Fruit fly (Drosophila melanogaster) whole organism, embryonic: ENCODE results near the gene CG31473.

ENCODE experiments used
- ATbp ChIP-seq: fragments of 200-800 bp; sonication (Bioruptor generic); optimal IDR thresholded peaks from 2 replicates; lab custom pipeline; 2017; ENCODE audit warnings: missing biosample characterization, mild to moderate bottlenecking, missing genetic modification characterization, missing genetic modification reagents
- Antp ChIP-seq: fragments of 200-800 bp; sonication (Bioruptor generic); optimal IDR thresholded peaks from 3 replicates; lab custom pipeline; 2016; ENCODE audit warnings: missing biosample characterization, missing genetic modification characterization
- Bteb2 ChIP-seq: fragments of 200-800 bp; sonication (Bioruptor generic); optimal IDR thresholded peaks from 2 replicates; lab custom pipeline; 2016; ENCODE audit warnings: missing biosample characterization, missing genetic modification characterization
- CG11560 ChIP-seq: fragments of 200-800 bp; sonication (Bioruptor generic); IDR thresholded peaks from 3 replicates; pipeline ENCODE4 v1.3.6; 2022; ENCODE audit warnings: missing biosample characterization, missing genetic modification characterization
- CG12236 ChIP-seq: fragments of 200-800 bp; sonication (Bioruptor generic); optimal IDR thresholded peaks from 2 replicates; lab custom pipeline; 2016; ENCODE audit warnings: missing biosample characterization, missing genetic modification characterization
- CG12299 ChIP-seq: fragments of 200-800 bp; sonication (Bioruptor generic); optimal IDR thresholded peaks from 2 replicates; lab custom pipeline; 2018; ENCODE audit warnings: missing biosample characterization, mild to moderate bottlenecking, missing genetic modification characterization
- CG12769 ChIP-seq: fragments of 200-800 bp; sonication (Bioruptor generic); optimal IDR thresholded peaks from 2 replicates; lab custom pipeline; 2019; ENCODE audit warnings: missing biosample characterization, mild to moderate bottlenecking, missing genetic modification characterization, moderate library complexity
- CG15601 ChIP-seq: fragments of 200-800 bp; sonication (Bioruptor generic); optimal IDR thresholded peaks from 3 replicates; lab custom pipeline; 2019; ENCODE audit warnings: missing biosample characterization, mild to moderate bottlenecking, missing genetic modification characterization, moderate library complexity
- CG17568 ChIP-seq: fragments of 200-800 bp; sonication (Bioruptor generic); optimal IDR thresholded peaks from 2 replicates; lab custom pipeline; 2018; ENCODE audit warnings: missing biosample characterization, mild to moderate bottlenecking, missing genetic modification characterization, moderate library complexity
- CG18262 ChIP-seq: fragments of 200-800 bp; optimal IDR thresholded peaks from 3 replicates; lab custom pipeline; 2019; ENCODE audit warnings: missing biosample characterization, mild to moderate bottlenecking, missing genetic modification characterization, moderate library complexity
- CG31388 ChIP-seq: fragments of 200-800 bp; sonication (Bioruptor generic); optimal IDR thresholded peaks from 2 replicates; lab custom pipeline; 2016; ENCODE audit warnings: missing biosample characterization, missing genetic modification characterization
- CG34422 ChIP-seq: fragments of 200-800 bp; sonication (Bioruptor generic); IDR thresholded peaks from 3 replicates; pipeline ENCODE4 v1.3.6; 2022; ENCODE audit warnings: missing biosample characterization, missing genetic modification characterization
- CG3726 ChIP-seq: fragments of 200-800 bp; sonication (Bioruptor generic); IDR thresholded peaks from 3 replicates; pipeline ENCODE4, ENCODE4 v1.3.6; 2022; ENCODE audit warnings: missing biosample characterization, missing genetic modification characterization
- CG3995 ChIP-seq: fragments of 200-800 bp; sonication (Bioruptor generic); optimal IDR thresholded peaks from 3 replicates; lab custom pipeline; 2016; ENCODE audit warnings: missing biosample characterization, missing genetic modification characterization
- CG4820 ChIP-seq: fragments of 200-800 bp; sonication (Bioruptor generic); optimal IDR thresholded peaks from 3 replicates; lab custom pipeline; 2016; ENCODE audit warnings: missing biosample characterization, missing genetic modification characterization
- CG4854 ChIP-seq: fragments of 200-800 bp; sonication (Bioruptor generic); optimal IDR thresholded peaks from 2 replicates; lab custom pipeline; 2016; ENCODE audit warnings: missing biosample characterization, missing genetic modification characterization, inconsistent platforms
- CG5953 ChIP-seq: fragments of 200-800 bp; sonication (Bioruptor generic); IDR thresholded peaks from 2 replicates; pipeline ENCODE4 v1.3.6; 2022; ENCODE audit warnings: missing biosample characterization, missing genetic modification characterization
- CG6854 ChIP-seq: fragments of 200-800 bp; sonication (Bioruptor generic); optimal IDR thresholded peaks from 3 replicates; lab custom pipeline; 2017; ENCODE audit warnings: missing biosample characterization, mild to moderate bottlenecking, missing genetic modification characterization
- CG7839 ChIP-seq: fragments of 200-800 bp; sonication (Bioruptor generic); optimal IDR thresholded peaks from 3 replicates; lab custom pipeline; 2018; ENCODE audit warnings: missing biosample characterization, mild to moderate bottlenecking, missing genetic modification characterization, moderate library complexity
- CG9817 ChIP-seq: fragments of 200-800 bp; sonication (Bioruptor generic); optimal IDR thresholded peaks from 2 replicates; lab custom pipeline; 2018; ENCODE audit warnings: missing biosample characterization, mild to moderate bottlenecking, missing genetic modification characterization, moderate library complexity
- E2f2 ChIP-seq: fragments of 200-800 bp; sonication (Bioruptor generic); IDR thresholded peaks from 2 replicates; pipeline ENCODE4 v1.3.6; 2022; ENCODE audit warnings: missing biosample characterization, missing genetic modification characterization
- HLH54F ChIP-seq: fragments of 200-800 bp; sonication (Bioruptor generic); optimal IDR thresholded peaks from 3 replicates; lab custom pipeline; 2016; ENCODE audit warnings: missing biosample characterization, missing genetic modification characterization
- Hr51 ChIP-seq, 2 experiments: fragments of 200-800 bp; sonication (Bioruptor generic); optimal IDR thresholded peaks; 2 replicates in 1 of 2; 3 replicates in 1 of 2; lab custom pipeline; 2016 to 2018; ENCODE audit warnings: missing biosample characterization in 2 of 2, missing genetic modification characterization in 2 of 2, mild to moderate bottlenecking in 1 of 2, moderate library complexity in 1 of 2
- Nf-YC ChIP-seq: fragments of 200-800 bp; optimal IDR thresholded peaks from 3 replicates; lab custom pipeline; 2019; ENCODE audit warnings: missing biosample characterization, mild to moderate bottlenecking, missing genetic modification characterization, moderate library complexity
- Ptx1 ChIP-seq: fragments of 200-800 bp; sonication (Bioruptor generic); IDR thresholded peaks from 2 replicates; pipeline ENCODE4 v1.3.6; 2022; ENCODE audit warnings: missing biosample characterization, missing genetic modification characterization
- Rfx ChIP-seq: fragments of 200-800 bp; sonication (Bioruptor generic); IDR thresholded peaks from 2 replicates; pipeline ENCODE4 v1.3.6; 2022; ENCODE audit warnings: missing biosample characterization, missing genetic modification characterization
- Trl ChIP-seq, 3 experiments: fragments of >200 bp in 2 of 3; fragments of 200-800 bp in 1 of 3; sonication (Bioruptor generic) in 1 of 3; optimal IDR thresholded peaks; 2 replicates in 1 of 3; 3 replicates in 2 of 3; lab custom pipeline; 2016 to 2017; ENCODE audit warnings: missing biosample characterization in 1 of 3, missing genetic modification characterization in 1 of 3
- aop ChIP-seq: fragments of 200-800 bp; sonication (Bioruptor generic); IDR thresholded peaks from 2 replicates; pipeline ENCODE4 v1.3.6; 2022; ENCODE audit warnings: missing biosample characterization, missing genetic modification characterization
- btn ChIP-seq: fragments of 200-800 bp; sonication (Bioruptor generic); optimal IDR thresholded peaks from 2 replicates; lab custom pipeline; 2016; ENCODE audit warnings: missing biosample characterization, missing genetic modification characterization
- cato ChIP-seq: fragments of 200-800 bp; sonication (Bioruptor generic); optimal IDR thresholded peaks from 2 replicates; lab custom pipeline; 2016; ENCODE audit warnings: missing biosample characterization, missing genetic modification characterization, borderline replicate concordance
- croc ChIP-seq: fragments of 200-800 bp; sonication (Bioruptor generic); conservative IDR thresholded peaks from 3 replicates; pipeline ENCODE4 v1.3.6; 2022; ENCODE audit warnings: missing biosample characterization, missing genetic modification characterization
- disco-r ChIP-seq: fragments of 200-800 bp; sonication (Bioruptor generic); optimal IDR thresholded peaks from 2 replicates; lab custom pipeline; 2016; ENCODE audit warnings: missing biosample characterization, missing genetic modification characterization
- eve ChIP-seq, 2 experiments: fragments of >200 bp; optimal IDR thresholded peaks; 2 replicates each; lab custom pipeline; 2017; ENCODE audit warnings: missing biosample characterization in 2 of 2, missing genetic modification characterization in 2 of 2
- gfzf ChIP-seq: fragments of 200-800 bp; sonication (Bioruptor generic); optimal IDR thresholded peaks from 2 replicates; lab custom pipeline; 2016; ENCODE audit warnings: missing biosample characterization, mild to moderate bottlenecking, missing genetic modification characterization, moderate library complexity
- hbn ChIP-seq: fragments of 200-800 bp; sonication (Bioruptor generic); IDR thresholded peaks from 2 replicates; pipeline ENCODE4 v1.3.6; 2022; ENCODE audit warnings: missing biosample characterization, missing genetic modification characterization; ENCODE audit not compliant: partially characterized antibody
- hth ChIP-seq: fragments of >200 bp; optimal IDR thresholded peaks from 2 replicates; lab custom pipeline; 2017; ENCODE audit warnings: inconsistent platforms
- kni ChIP-seq: fragments of 200-800 bp; sonication (Bioruptor generic); optimal IDR thresholded peaks from 3 replicates; lab custom pipeline; 2017; ENCODE audit warnings: mild to moderate bottlenecking, missing biosample characterization, missing genetic modification reagents, missing genetic modification characterization
- knrl ChIP-seq: fragments of 200-800 bp; sonication (Bioruptor generic); IDR thresholded peaks from 3 replicates; pipeline ENCODE4 v1.3.6; 2022; ENCODE audit warnings: missing biosample characterization, missing genetic modification characterization; ENCODE audit not compliant: partially characterized antibody
- org-1 ChIP-seq: fragments of 200-800 bp; sonication (Bioruptor generic); optimal IDR thresholded peaks from 2 replicates; lab custom pipeline; 2017; ENCODE audit warnings: missing biosample characterization, missing genetic modification characterization
- peb ChIP-seq: fragments of 200-800 bp; sonication (Bioruptor generic); IDR thresholded peaks from 2 replicates; pipeline ENCODE4 v1.3.6; 2022; ENCODE audit warnings: missing biosample characterization, missing genetic modification characterization
- phol ChIP-seq: fragments of 200-800 bp; sonication (Bioruptor generic); optimal IDR thresholded peaks from 3 replicates; lab custom pipeline; 2018; ENCODE audit warnings: missing biosample characterization, mild to moderate bottlenecking, missing genetic modification characterization, moderate library complexity
- pum ChIP-seq: fragments of 200-800 bp; sonication (Bioruptor generic); optimal IDR thresholded peaks from 2 replicates; lab custom pipeline; 2016; ENCODE audit warnings: missing biosample characterization, missing genetic modification characterization
- repo ChIP-seq: fragments of 200-800 bp; sonication (Bioruptor generic); optimal IDR thresholded peaks from 2 replicates; lab custom pipeline; 2016; ENCODE audit warnings: missing biosample characterization, missing genetic modification characterization
- ro ChIP-seq: fragments of 200-800 bp; sonication (Bioruptor generic); IDR thresholded peaks from 2 replicates; pipeline ENCODE4 v1.3.6; 2022; ENCODE audit warnings: missing biosample characterization, missing genetic modification characterization
- sob ChIP-seq: fragments of 200-800 bp; sonication (Bioruptor generic); IDR thresholded peaks from 2 replicates; pipeline ENCODE4 v1.3.6; 2022; ENCODE audit warnings: missing biosample characterization, missing genetic modification characterization
- ssp ChIP-seq: fragments of 200-800 bp; sonication (Bioruptor generic); IDR thresholded peaks from 2 replicates; pipeline ENCODE4 v1.3.6; 2022; ENCODE audit warnings: missing biosample characterization, missing genetic modification characterization
- sug ChIP-seq: fragments of 200-800 bp; optimal IDR thresholded peaks from 2 replicates; lab custom pipeline; 2019; ENCODE audit warnings: missing biosample characterization, mild to moderate bottlenecking, missing genetic modification characterization, moderate library complexity
- tgo ChIP-seq: fragments of 200-800 bp; sonication (Bioruptor generic); IDR thresholded peaks from 3 replicates; pipeline ENCODE4 v1.3.6; 2022; ENCODE audit warnings: missing biosample characterization, missing genetic modification characterization
- tna ChIP-seq: fragments of 200-800 bp; sonication (Bioruptor generic); IDR thresholded peaks from 2 replicates; pipeline ENCODE4 v1.3.6; 2022; ENCODE audit warnings: missing biosample characterization, missing genetic modification characterization; ENCODE audit not compliant: partially characterized antibody
- tx ChIP-seq: fragments of 200-800 bp; sonication (Bioruptor generic); optimal IDR thresholded peaks from 2 replicates; lab custom pipeline; 2016; ENCODE audit warnings: missing biosample characterization, missing genetic modification characterization
- unc-4 ChIP-seq: fragments of 200-800 bp; sonication (Bioruptor generic); IDR thresholded peaks from 2 replicates; pipeline ENCODE4 v1.3.6; 2022; ENCODE audit warnings: missing biosample characterization, missing genetic modification characterization; ENCODE audit not compliant: partially characterized antibody
- yki ChIP-seq: fragments of >200 bp; optimal IDR thresholded peaks from 3 replicates; lab custom pipeline; 2018

Gene CG31473

DNA sequence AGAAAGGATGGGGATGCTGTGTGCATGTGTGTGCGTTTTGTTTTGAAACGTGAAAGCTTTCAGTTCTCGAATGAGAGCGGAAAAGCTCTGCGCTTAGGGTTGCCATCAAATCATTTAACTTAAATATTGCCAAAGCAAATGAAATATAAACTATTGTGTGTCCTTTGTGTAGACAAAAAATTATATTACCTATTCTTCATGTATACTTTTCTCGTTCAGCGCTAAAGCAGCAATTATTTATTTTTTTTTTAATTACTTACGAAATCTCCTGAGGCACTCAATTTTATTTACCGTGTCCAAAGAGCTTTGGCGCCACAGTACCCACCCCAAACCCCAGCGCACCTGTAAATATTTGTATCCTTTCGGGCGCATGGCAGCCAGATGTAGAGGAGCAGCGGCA lies 9.9 kb downstream of the CG31473 start (continued):
- no peak for TF ChIP-seq eve (GFP tag; optimal IDR thresholded peaks at IDR 0.05; lab: Kevin White, UChicago)
- TF ChIP-seq Ptx1 (GFP tag; lab: Robert Waterston, UW), result peak; percentile 45
- TF ChIP-seq CG31388 (GFP tag; lab: Kevin White, UChicago), result no peak
- TF ChIP-seq ATbp, result peak; percentile 1
- no peak for TF ChIP-seq CG4820 (GFP tag; lab: Kevin White, UChicago)
- TF ChIP-seq CG11560 (tag; lab: Robert Waterston, UW), result no peak
- TF ChIP-seq ro, result no peak
- TF ChIP-seq CG12299 (tag; lab: Kevin White, UChicago), result no peak
- TF ChIP-seq Rfx (GFP tag; lab: Robert Waterston, UW), result peak; percentile 73
- TF ChIP-seq aop (GFP tag; lab: Robert Waterston, UW), result no peak
- TF ChIP-seq knrl (GFP tag; lab: Robert Waterston, UW), result no peak
- TF ChIP-seq sug, result no peak
- peak in 1 of 2 experiments; percentile 53 for TF ChIP-seq Hr51 (GFP tag; optimal IDR thresholded peaks at IDR 0.05; lab: Kevin White, UChicago)
- TF ChIP-seq repo (GFP tag; lab: Kevin White, UChicago), result no peak
- no peak for TF ChIP-seq Bteb2 (GFP tag; lab: Kevin White, UChicago)
- peak in 1 of 2 experiments; percentile 7 for TF ChIP-seq Trl (optimal IDR thresholded peaks at IDR 0.05; lab: Kevin White, UChicago)
- peak; percentile 16 for TF ChIP-seq Trl (GFP tag; optimal IDR thresholded peaks at IDR 0.05; lab: Kevin White, UChicago)
- TF ChIP-seq CG9817 (tag; lab: Kevin White, UChicago), result peak; percentile 14
- TF ChIP-seq CG4854 (GFP tag; lab: Kevin White, UChicago), result no peak
- TF ChIP-seq hbn (GFP tag; lab: Robert Waterston, UW), result no peak
- TF ChIP-seq kni, result no peak
- no peak for TF ChIP-seq Antp (GFP tag; lab: Kevin White, UChicago)
- TF ChIP-seq gfzf (GFP tag; lab: Kevin White, UChicago), result no peak
- no peak for TF ChIP-seq CG12236 (GFP tag; lab: Kevin White, UChicago)
- TF ChIP-seq disco-r (GFP tag; lab: Kevin White, UChicago), result no peak
- peak; percentile 52 for TF ChIP-seq CG7839 (tag; lab: Kevin White, UChicago)
- no peak for TF ChIP-seq CG18262 (tag; lab: Kevin White, UChicago)
- TF ChIP-seq croc (GFP tag; lab: Robert Waterston, UW), result no peak
- TF ChIP-seq tgo (GFP tag; lab: Robert Waterston, UW), result peak; percentile 43; the same call in 2 of the 3 replicates
- no peak for TF ChIP-seq btn
- no peak for TF ChIP-seq CG34422 (GFP tag; lab: Robert Waterston, UW)
- TF ChIP-seq CG17568 (GFP tag; lab: Kevin White, UChicago), result no peak
- no peak for TF ChIP-seq tx (GFP tag; lab: Kevin White, UChicago)
- no peak for TF ChIP-seq phol (tag; lab: Kevin White, UChicago)
- no peak for TF ChIP-seq cato (GFP tag; lab: Kevin White, UChicago)
- TF ChIP-seq tna, result no peak
- no peak for TF ChIP-seq HLH54F
- no peak for TF ChIP-seq yki (lab: Kevin White, UChicago)
- peak; percentile 39 for TF ChIP-seq Nf-YC (tag; lab: Kevin White, UChicago)
- TF ChIP-seq pum (GFP tag; lab: Kevin White, UChicago), result no peak
- no peak for TF ChIP-seq CG15601
- no peak for TF ChIP-seq org-1 (GFP tag; lab: Kevin White, UChicago)
- 0 out of 2 replicates have a peak, but pooled peaks have one; percentile 22 for TF ChIP-seq sob (GFP tag; lab: Robert Waterston, UW)
- TF ChIP-seq CG3995 (GFP tag; lab: Kevin White, UChicago), result no peak
- TF ChIP-seq hth (lab: Kevin White, UChicago), result no peak
- peak; percentile 30; the same call in 1 of the 2 replicates for TF ChIP-seq E2f2 (GFP tag; lab: Robert Waterston, UW)
- no peak for TF ChIP-seq peb (GFP tag; lab: Robert Waterston, UW)
- TF ChIP-seq unc-4 (GFP tag; lab: Robert Waterston, UW), result no peak
- no peak for TF ChIP-seq CG12769 (tag; lab: Kevin White, UChicago)
- TF ChIP-seq CG5953 (GFP tag; lab: Robert Waterston, UW), result no peak
- TF ChIP-seq CG6854, result no peak
- TF ChIP-seq ssp (GFP tag; lab: Robert Waterston, UW), result peak; percentile 49; the same call in 1 of the 2 replicates
- TF ChIP-seq CG3726 (GFP tag; lab: Robert Waterston, UW), result 0 out of 3 replicates have a peak, but pooled peaks have one; percentile 13
